Worm (Caenorhabditis elegans) whole organism, young adult: ENCODE results near the gene sam-4.
"Not testable (repeated sequence)": the region's sequence is repeated elsewhere in the genome, so short reads cannot be mapped to it uniquely, and the experiment has no call there.

ENCODE experiments used
- B0336.3 ChIP-seq: fragments of 200-800 bp; sonication (Bioruptor generic); IDR thresholded peaks from 2 replicates; pipeline ENCODE4 v1.3.6; 2022; ENCODE audit warnings: missing genetic modification characterization, missing compliant biosample characterization
- D2030.7 ChIP-seq: fragments of 200-800 bp; sonication (Bioruptor generic); IDR thresholded peaks from 2 replicates; pipeline ENCODE4 v1.3.6; 2022; ENCODE audit warnings: missing genetic modification reagents, missing genetic modification characterization, missing compliant biosample characterization
- F10E7.11 ChIP-seq: sonication (generic microtip); optimal IDR thresholded peaks from 2 replicates; lab custom pipeline; 2017; ENCODE audit warnings: mild to moderate bottlenecking, missing genetic modification characterization, moderate library complexity, missing compliant biosample characterization
- F22D6.2 ChIP-seq: sonication (generic microtip); optimal IDR thresholded peaks from 2 replicates; lab custom pipeline; 2016; ENCODE audit warnings: mild to moderate bottlenecking, missing genetic modification characterization, missing compliant biosample characterization
- K12H6.12 ChIP-seq: fragments of 200-800 bp; sonication (Bioruptor generic); optimal IDR thresholded peaks from 2 replicates; lab custom pipeline; 2018; ENCODE audit warnings: mild to moderate bottlenecking, missing genetic modification characterization, missing compliant biosample characterization
- Y53G8AR.9 ChIP-seq: fragments of 200-800 bp; sonication (Bioruptor generic); conservative IDR thresholded peaks from 2 replicates; pipeline ENCODE4 v1.3.6; 2022; ENCODE audit warnings: missing genetic modification reagents, missing genetic modification characterization, missing compliant biosample characterization
- Y56A3A.18 ChIP-seq: fragments of 200-800 bp; sonication (Bioruptor generic); IDR thresholded peaks from 2 replicates; pipeline ENCODE4 v1.3.6; 2022; ENCODE audit warnings: missing genetic modification reagents, missing genetic modification characterization, missing compliant biosample characterization
- aptf-2 ChIP-seq: fragments of 200-800 bp; sonication (Bioruptor generic); conservative IDR thresholded peaks from 2 replicates; pipeline ENCODE4 v1.3.6; 2022; ENCODE audit warnings: missing genetic modification reagents, missing genetic modification characterization, missing compliant biosample characterization
- athp-1 ChIP-seq: sonication (generic microtip); optimal IDR thresholded peaks from 2 replicates; lab custom pipeline; 2017; ENCODE audit warnings: mild to moderate bottlenecking, missing genetic modification characterization, missing compliant biosample characterization
- attf-3 ChIP-seq: fragments of 200-800 bp; sonication (Bioruptor generic); conservative IDR thresholded peaks from 2 replicates; pipeline ENCODE4 v1.3.6; 2022; ENCODE audit warnings: missing genetic modification reagents, missing genetic modification characterization, missing compliant biosample characterization
- attf-5 ChIP-seq: fragments of 200-800 bp; sonication (Bioruptor generic); optimal IDR thresholded peaks from 2 replicates; lab custom pipeline; 2018; ENCODE audit warnings: mild to moderate bottlenecking, missing genetic modification characterization, missing compliant biosample characterization
- ccch-3 ChIP-seq: fragments of 200-800 bp; sonication (Bioruptor generic); optimal IDR thresholded peaks from 2 replicates; lab custom pipeline; 2018; ENCODE audit warnings: mild to moderate bottlenecking, missing genetic modification characterization, missing compliant biosample characterization
- cebp-1 ChIP-seq, 2 experiments: fragments of 200-800 bp in 1 of 2; sonication (Bioruptor generic) in 1 of 2; sonication (generic microtip) in 1 of 2; IDR thresholded peaks in 1 of 2; optimal IDR thresholded peaks in 1 of 2; 2 replicates each; pipeline versions ENCODE4 v1.3.6 to Lab custom; 2017 to 2022; ENCODE audit warnings: missing compliant biosample characterization in 2 of 2, missing genetic modification characterization in 2 of 2, mild to moderate bottlenecking in 1 of 2, missing genetic modification reagents in 1 of 2, moderate library complexity in 1 of 2
- ceh-91 ChIP-seq: fragments of 200-800 bp; sonication (Bioruptor generic); IDR thresholded peaks from 2 replicates; pipeline ENCODE4 v1.3.6; 2022; ENCODE audit warnings: missing genetic modification reagents, missing genetic modification characterization, missing compliant biosample characterization
- dox-1 ChIP-seq: fragments of 200-800 bp; sonication (Bioruptor generic); IDR thresholded peaks from 2 replicates; pipeline ENCODE4 v1.3.6; 2022; ENCODE audit warnings: missing genetic modification reagents, missing genetic modification characterization, missing compliant biosample characterization
- hlh-26 ChIP-seq: fragments of 200-800 bp; sonication (Bioruptor generic); conservative IDR thresholded peaks from 2 replicates; pipeline ENCODE4 v1.3.6; 2022; ENCODE audit warnings: missing genetic modification reagents, missing genetic modification characterization, missing compliant biosample characterization
- hmg-1.2 ChIP-seq: fragments of 200-800 bp; sonication (Bioruptor generic); IDR thresholded peaks from 2 replicates; pipeline ENCODE4 v1.3.6; 2022; ENCODE audit warnings: missing genetic modification reagents, missing genetic modification characterization, missing compliant biosample characterization
- lin-35 ChIP-seq, 3 experiments: fragments of 150-350 bp in 2 of 3; sonication (generic microtip) in 1 of 3; optimal IDR thresholded peaks; 2 replicates each; lab custom pipeline; 2014 to 2018; ENCODE audit warnings: missing biosample characterization in 3 of 3, missing genetic modification characterization in 3 of 3, missing genetic modification reagents in 3 of 3
- lin-40 ChIP-seq: sonication (generic microtip); optimal IDR thresholded peaks from 2 replicates; lab custom pipeline; 2016; ENCODE audit warnings: missing genetic modification characterization, mild to moderate bottlenecking, missing compliant biosample characterization, missing genotype, missing genetic modification reagents
- madf-10 ChIP-seq: sonication (generic microtip); optimal IDR thresholded peaks from 2 replicates; lab custom pipeline; 2016; ENCODE audit warnings: mild to moderate bottlenecking, missing genetic modification characterization, missing compliant biosample characterization
- madf-6 ChIP-seq: fragments of 200-800 bp; sonication (Bioruptor generic); IDR thresholded peaks from 2 replicates; pipeline ENCODE4 v1.3.6; 2022; ENCODE audit warnings: missing genetic modification reagents, missing genetic modification characterization, missing compliant biosample characterization
- nfyb-1 ChIP-seq: fragments of 200-800 bp; sonication (Bioruptor generic); IDR thresholded peaks from 2 replicates; pipeline ENCODE4 v1.3.6; 2022; ENCODE audit warnings: missing genetic modification reagents, missing genetic modification characterization, missing compliant biosample characterization
- nhr-80 ChIP-seq: sonication (generic microtip); optimal IDR thresholded peaks from 2 replicates; lab custom pipeline; 2016; ENCODE audit warnings: missing genetic modification characterization, missing compliant biosample characterization
- pbrm-1 ChIP-seq: fragments of 200-800 bp; sonication (Bioruptor generic); IDR thresholded peaks from 2 replicates; pipeline ENCODE4 v1.3.6; 2022; ENCODE audit warnings: missing genetic modification reagents, missing genetic modification characterization, missing compliant biosample characterization
- repo-1 ChIP-seq: sonication (generic microtip); optimal IDR thresholded peaks from 2 replicates; lab custom pipeline; 2017; ENCODE audit warnings: mild to moderate bottlenecking, missing genetic modification characterization, missing compliant biosample characterization
- snpc-1.1 ChIP-seq: sonication (generic microtip); optimal IDR thresholded peaks from 2 replicates; lab custom pipeline; 2017; ENCODE audit warnings: missing genetic modification characterization, mild to moderate bottlenecking, missing compliant biosample characterization, antibody characterized with exemption, moderate library complexity, missing genotype, missing genetic modification reagents; ENCODE audit not compliant: insufficient read depth
- snpc-4 ChIP-seq, 5 experiments: fragments of 150-350 bp in 1 of 5; sonication (generic microtip) in 4 of 5; optimal IDR thresholded peaks; 2 replicates each; lab custom pipeline; 2014 to 2018; ENCODE audit warnings: missing genetic modification characterization in 5 of 5, missing biosample characterization in 3 of 5, antibody characterized with exemption in 2 of 5, mild to moderate bottlenecking in 2 of 5, missing compliant biosample characterization in 2 of 5, missing genotype in 2 of 5, moderate library complexity in 2 of 5, missing genetic modification reagents in 1 of 5
- tbp1 ChIP-seq: fragments of 200-800 bp; sonication (Bioruptor generic); optimal IDR thresholded peaks from 2 replicates; lab custom pipeline; 2018; ENCODE audit warnings: mild to moderate bottlenecking, missing genetic modification characterization, missing compliant biosample characterization
- tbx-9 ChIP-seq: sonication (generic microtip); optimal IDR thresholded peaks from 2 replicates; lab custom pipeline; 2016; ENCODE audit warnings: borderline replicate concordance, missing genetic modification characterization, inconsistent platforms, missing compliant biosample characterization
- tlf-1 ChIP-seq: fragments of 200-800 bp; sonication (Bioruptor generic); optimal IDR thresholded peaks from 2 replicates; lab custom pipeline; 2018; ENCODE audit warnings: mild to moderate bottlenecking, missing genetic modification characterization, missing compliant biosample characterization
- ztf-18 ChIP-seq: sonication (generic microtip); optimal IDR thresholded peaks from 2 replicates; lab custom pipeline; 2016; ENCODE audit warnings: missing genotype, mild to moderate bottlenecking, missing genetic modification characterization, missing compliant biosample characterization

Gene sam-4

ce11 chrII:5692919-5693318 is 43.8 kb upstream of the sam-4 start:
- TF ChIP-seq snpc-1.1 (tag; lab: Kevin White, UChicago) (peak; percentile 56), snpc-4 (tag; optimal IDR thresholded peaks at IDR 0.05; lab: Kevin White, UChicago) (peak in 2 of 4 experiments; percentile 64 to 82)
- TF ChIP-seq snpc-4 (GFP tag; optimal IDR thresholded peaks at IDR 0.05; lab: Kevin White, UChicago), result not testable (repeated sequence)
- TF ChIP-seq, all 124 proteins: peak for 2; not testable (repeated sequence) for 122

ce11 chrII:5691216-5691771 is 42.2 kb upstream of the sam-4 start, which contains the start of the genes ndub-5 and eif-2D:
ndub-5 (minus strand) TSS chrII:5691353.
eif-2D (plus strand) TSS chrII:5691721.
- TF ChIP-seq snpc-1.1 (tag; lab: Kevin White, UChicago) (peak; percentile 2), snpc-4 (GFP tag; optimal IDR thresholded peaks at IDR 0.05; lab: Kevin White, UChicago) (no peak), snpc-4 (tag; optimal IDR thresholded peaks at IDR 0.05; lab: Kevin White, UChicago) (peak in 1 of 4 experiments; percentile 23), repo-1 (no peak)

- no peak; the same call in 1 of the 2 replicates for TF ChIP-seq cebp-1 (GFP tag; IDR thresholded peaks at IDR 0.05; lab: Robert Waterston, UW)
- peak; percentile 63 for TF ChIP-seq cebp-1 (tag; optimal IDR thresholded peaks at IDR 0.05; lab: Kevin White, UChicago)
- peak; percentile 31 for TF ChIP-seq repo-1
- peak; percentile 10 for TF ChIP-seq madf-10 (tag; lab: Kevin White, UChicago)
- peak in 1 of 3 experiments; percentile 2 for TF ChIP-seq lin-35 (GFP tag; optimal IDR thresholded peaks at IDR 0.05; lab: Kevin White, UChicago)
- TF ChIP-seq ztf-18 (tag; lab: Kevin White, UChicago), result peak; percentile 15
- TF ChIP-seq tbp1 (GFP tag; lab: Kevin White, UChicago), result peak; percentile 41
- no peak for TF ChIP-seq tbx-9
- TF ChIP-seq ceh-91 (GFP tag; lab: Robert Waterston, UW), result no peak
- TF ChIP-seq attf-5 (GFP tag; lab: Kevin White, UChicago), result peak; percentile 79
- no peak for TF ChIP-seq attf-3
- peak; percentile 7; the same call in 1 of the 2 replicates for TF ChIP-seq pbrm-1 (GFP tag; lab: Robert Waterston, UW)
- no peak for TF ChIP-seq hlh-26
- TF ChIP-seq snpc-4 (GFP tag; optimal IDR thresholded peaks at IDR 0.05; lab: Kevin White, UChicago), result no peak
- peak in 3 of 4 experiments; percentile 10 to 46 (median 33) for TF ChIP-seq snpc-4 (tag; optimal IDR thresholded peaks at IDR 0.05; lab: Kevin White, UChicago)
- TF ChIP-seq D2030.7 (GFP tag; lab: Robert Waterston, UW), result 0 out of 2 replicates have a peak, but pooled peaks have one; percentile 21
- TF ChIP-seq hmg-1.2 (GFP tag; lab: Robert Waterston, UW), result 0 out of 2 replicates have a peak, but pooled peaks have one; percentile 19
- TF ChIP-seq nfyb-1 (GFP tag; lab: Robert Waterston, UW), result 0 out of 2 replicates have a peak, but pooled peaks have one; percentile 37
- peak; percentile 21 for TF ChIP-seq tlf-1 (GFP tag; lab: Kevin White, UChicago)
- no peak for TF ChIP-seq ccch-3
- peak; percentile 31 for TF ChIP-seq B0336.3 (GFP tag; lab: Robert Waterston, UW)
- peak; percentile 20 for TF ChIP-seq K12H6.12 (tag; lab: Kevin White, UChicago)
- peak; percentile 29; the same call in 1 of the 2 replicates for TF ChIP-seq Y53G8AR.9 (GFP tag; lab: Robert Waterston, UW)
- 0 out of 2 replicates have a peak, but pooled peaks have one; percentile 28 for TF ChIP-seq aptf-2 (GFP tag; lab: Robert Waterston, UW)
- peak; percentile 17 for TF ChIP-seq athp-1 (tag; lab: Kevin White, UChicago)
- TF ChIP-seq dox-1 (GFP tag; lab: Robert Waterston, UW), result peak; percentile 71
- TF ChIP-seq lin-40 (tag; lab: Kevin White, UChicago), result peak; percentile 6
- no peak for TF ChIP-seq F10E7.11 (tag; lab: Kevin White, UChicago)
- TF ChIP-seq Y56A3A.18 (GFP tag; lab: Robert Waterston, UW), result 0 out of 2 replicates have a peak, but pooled peaks have one; percentile 53
- TF ChIP-seq nhr-80 (tag; lab: Kevin White, UChicago), result peak; percentile 61
- TF ChIP-seq F22D6.2, result no peak
- peak; percentile 12; the same call in 1 of the 2 replicates for TF ChIP-seq madf-6 (GFP tag; lab: Robert Waterston, UW)
Observed at ce11 chrII:5688959-5689358, 39.9 kb upstream of the sam-4 start, which contains the start of gene C25H3.11. C25H3.11 (minus strand) TSS chrII:5689040.
